Worm (Caenorhabditis elegans): ENCODE results near the gene mstr-2.

mstr-2 gene

DNA sequence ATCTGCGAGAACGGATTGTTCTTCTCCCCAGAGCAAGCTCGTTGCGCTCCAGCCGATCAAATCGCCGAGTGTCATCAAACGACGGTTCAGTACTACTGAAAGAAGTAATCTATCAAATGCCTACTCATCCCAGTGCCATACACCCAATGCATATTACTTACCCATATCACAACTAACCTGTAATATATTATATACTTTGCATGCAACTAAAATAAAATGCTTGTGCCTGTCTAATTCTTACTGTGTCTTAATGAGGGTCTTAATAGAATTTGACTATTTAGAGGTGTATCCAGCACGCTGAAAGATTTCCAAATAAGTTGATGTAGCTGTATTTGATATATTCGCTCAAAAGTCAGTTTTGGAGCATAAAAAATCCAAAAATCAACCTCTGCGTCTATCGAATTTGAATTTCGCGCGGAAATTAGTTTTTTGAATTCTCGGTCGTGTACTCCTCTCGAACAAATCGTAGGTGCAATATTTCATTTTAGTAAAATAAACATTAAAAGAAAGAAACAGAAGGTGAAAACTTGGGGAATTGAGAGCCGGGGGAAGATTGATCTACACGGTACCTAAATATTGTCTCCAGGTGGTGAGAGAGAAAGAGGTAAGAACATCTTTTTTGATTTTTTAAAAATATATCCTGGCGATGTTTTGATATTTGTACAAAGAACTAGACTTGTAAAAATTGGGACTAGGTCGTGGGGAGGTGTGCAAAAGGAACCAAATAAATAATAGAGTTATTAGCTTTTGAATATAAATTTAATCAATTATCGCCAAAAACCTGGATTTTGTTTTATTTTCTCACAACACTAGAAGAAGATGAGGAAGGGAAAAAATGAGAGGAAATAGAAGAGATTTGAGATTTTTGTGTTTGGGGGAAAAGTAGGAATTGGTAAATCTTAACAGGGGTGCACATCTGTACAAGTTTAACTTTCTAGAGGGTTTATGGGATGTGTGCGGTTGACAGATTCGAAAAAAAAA, 22.5 kb downstream of the mstr-2 start (continued):
- TF ChIP-seq snpc-4 (GFP tag; optimal IDR thresholded peaks at IDR 0.05) (no peak), snpc-4 (tag; optimal IDR thresholded peaks at IDR 0.05) (peak in 2 of 4 experiments; percentile 45 to 49), Y79H2A.3 (GFP tag; conservative IDR thresholded peaks at IDR 0.05) (peak; percentile 69), K11D2.4 (GFP tag; IDR thresholded peaks at IDR 0.05) (0 out of 2 replicates have a peak, but pooled peaks have one; percentile 37), lsl-1 (GFP tag; optimal IDR thresholded peaks at IDR 0.05) (peak; percentile 51), snpc-1.1 (tag; optimal IDR thresholded peaks at IDR 0.05; ENCODE audit: insufficient read depth) (peak; percentile 39), egl-44 (GFP tag; IDR thresholded peaks at IDR 0.05) (0 out of 2 replicates have a peak, but pooled peaks have one; percentile 7), dox-1 (GFP tag; IDR thresholded peaks at IDR 0.05) (peak; percentile 63), repo-1 (tag; optimal IDR thresholded peaks at IDR 0.05) (peak; percentile 95), hrde-1 (tag; optimal IDR thresholded peaks at IDR 0.05; ENCODE audit: borderline replicate concordance) (peak; percentile 97), nhr-80 (tag; optimal IDR thresholded peaks at IDR 0.05) (no peak), F57C9.4 (tag; optimal IDR thresholded peaks at IDR 0.05) (no peak), B0261.1 (tag; optimal IDR thresholded peaks at IDR 0.05) (peak; percentile 27), ZK185.1 (tag; optimal IDR thresholded peaks at IDR 0.05; ENCODE audit: poor library complexity, severe bottlenecking) (peak; percentile 66), atf-7 (tag; optimal IDR thresholded peaks at IDR 0.05) (peak; percentile 95), C17E4.6 (GFP tag; IDR thresholded peaks at IDR 0.05) (no peak; the same call in 1 of the 2 replicates), cebp-1 (GFP tag; IDR thresholded peaks at IDR 0.05) (no peak), cebp-1 (tag; optimal IDR thresholded peaks at IDR 0.05) (peak; percentile 73), ztf-18 (tag; optimal IDR thresholded peaks at IDR 0.05) (peak; percentile 71)

DNA sequence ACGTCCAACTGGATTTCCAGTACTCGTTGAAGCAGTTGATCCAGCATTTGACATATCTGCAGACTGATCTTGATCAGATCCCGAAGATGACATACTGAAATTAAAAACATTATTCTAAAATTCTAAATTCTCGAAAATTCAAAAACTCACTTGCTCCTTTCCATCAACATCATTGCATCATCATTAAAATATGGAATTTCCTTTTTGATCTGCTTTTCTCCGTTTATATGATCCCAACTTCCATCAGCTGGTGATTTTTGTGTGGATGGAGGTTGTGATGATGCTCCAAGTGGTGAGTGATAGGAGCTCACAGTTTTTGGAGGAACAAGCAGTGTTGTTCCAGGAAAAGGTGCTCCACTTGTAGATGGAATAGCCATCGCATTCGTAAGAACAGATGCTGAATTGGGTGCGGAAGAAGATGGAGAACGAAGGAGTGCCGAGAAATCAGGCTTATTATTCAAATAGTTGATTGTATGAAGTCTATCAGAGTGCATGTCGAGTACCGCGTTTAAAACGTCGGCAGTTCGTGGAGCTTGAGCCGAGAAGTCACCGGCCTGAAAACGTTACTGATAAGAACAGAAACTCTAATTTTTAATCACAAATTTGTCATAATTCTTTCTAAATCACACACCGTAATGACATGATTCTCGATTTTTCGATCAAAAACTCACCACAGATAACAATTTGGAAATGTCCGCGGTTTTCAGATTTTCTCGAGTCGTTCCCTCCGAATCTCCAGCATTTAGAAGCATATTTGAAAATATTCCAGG, 24.3 kb downstream of the mstr-2 start:
- no peak for TF ChIP-seq hsf-1 (GFP tag; IDR thresholded peaks at IDR 0.05)
- TF ChIP-seq ztf-26 (tag; optimal IDR thresholded peaks at IDR 0.05), result no peak
- peak; percentile 37 for TF ChIP-seq ZK185.1 (tag; optimal IDR thresholded peaks at IDR 0.05; ENCODE audit: poor library complexity, severe bottlenecking)
- TF ChIP-seq mxl-1 (tag; optimal IDR thresholded peaks at IDR 0.05), result no peak
- no peak for TF ChIP-seq snpc-4 (GFP tag; optimal IDR thresholded peaks at IDR 0.05)
- peak in 1 of 4 experiments; percentile 13 for TF ChIP-seq snpc-4 (tag; optimal IDR thresholded peaks at IDR 0.05)
- TF ChIP-seq nhr-80 (tag; optimal IDR thresholded peaks at IDR 0.05), result peak; percentile 72
- TF ChIP-seq atf-7 (tag; optimal IDR thresholded peaks at IDR 0.05), result peak; percentile 71
- TF ChIP-seq hmg-1.2 (GFP tag; IDR thresholded peaks at IDR 0.05), result 0 out of 2 replicates have a peak, but pooled peaks have one; percentile 8
- TF ChIP-seq zfh-2 (GFP tag; conservative IDR thresholded peaks at IDR 0.05), result no peak
- no peak for TF ChIP-seq bed-1 (GFP tag; IDR thresholded peaks at IDR 0.05)
- no peak for TF ChIP-seq sea-2 (GFP tag; IDR thresholded peaks at IDR 0.05)

DNA sequence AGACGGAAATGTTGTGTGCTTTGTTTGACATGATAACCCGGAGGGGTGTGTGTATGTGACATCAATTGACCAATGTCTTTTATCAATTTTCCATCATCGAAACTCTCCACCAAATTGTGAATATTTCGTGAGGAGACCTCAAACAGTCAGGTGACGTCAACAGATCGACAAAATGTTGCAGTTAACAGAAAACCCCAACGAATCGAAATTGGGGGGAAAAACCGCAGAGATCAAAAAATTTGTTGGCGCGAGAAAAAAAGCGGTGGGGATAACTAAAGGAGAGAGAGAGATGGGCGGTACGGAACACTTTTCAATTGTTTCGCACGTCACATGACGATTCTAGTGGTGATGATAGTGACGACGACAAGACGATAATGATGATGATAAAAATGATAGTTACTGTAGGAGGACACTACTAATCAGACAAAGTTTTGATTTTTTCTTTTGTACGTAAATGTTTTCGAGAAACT, 25.7 kb downstream of the mstr-2 start:
- TF ChIP-seq atf-7 (tag; optimal IDR thresholded peaks at IDR 0.05) (peak; percentile 83), T07F8.4 (tag; optimal IDR thresholded peaks at IDR 0.05) (no peak), Y56A3A.18 (GFP tag; IDR thresholded peaks at IDR 0.05) (no peak), hsf-1 (GFP tag; IDR thresholded peaks at IDR 0.05) (no peak), repo-1 (tag; optimal IDR thresholded peaks at IDR 0.05) (no peak), nhr-80 (tag; optimal IDR thresholded peaks at IDR 0.05) (peak; percentile 82), B0035.1 (tag; optimal IDR thresholded peaks at IDR 0.05) (no peak), lin-26 (GFP tag; IDR thresholded peaks at IDR 0.05) (peak; percentile 51; the same call in 1 of the 2 replicates), ZK185.1 (tag; optimal IDR thresholded peaks at IDR 0.05; ENCODE audit: poor library complexity, severe bottlenecking) (peak; percentile 66), ztf-22 (GFP tag; optimal IDR thresholded peaks at IDR 0.05) (no peak), B0336.3 (GFP tag; IDR thresholded peaks at IDR 0.05) (peak; percentile 35), cebp-1 (GFP tag; IDR thresholded peaks at IDR 0.05) (no peak), cebp-1 (tag; optimal IDR thresholded peaks at IDR 0.05) (peak; percentile 51), ama-1 (optimal IDR thresholded peaks at IDR 0.05) (no peak), ama-1 (GFP tag; optimal IDR thresholded peaks at IDR 0.05) (no peak), mes-4 (tag; optimal IDR thresholded peaks at IDR 0.05) (no peak), madf-8 (GFP tag; conservative IDR thresholded peaks at IDR 0.05) (no peak), K11D2.4 (GFP tag; IDR thresholded peaks at IDR 0.05) (0 out of 2 replicates have a peak, but pooled peaks have one; percentile 24), lir-1 (GFP tag; conservative IDR thresholded peaks at IDR 0.05) (no peak), T26A5.8 (tag; optimal IDR thresholded peaks at IDR 0.05) (no peak), B0019.2 (GFP tag; conservative IDR thresholded peaks at IDR 0.05) (no peak), madf-6 (GFP tag; IDR thresholded peaks at IDR 0.05) (0 out of 2 replicates have a peak, but pooled peaks have one; percentile 16)
